Worm (Caenorhabditis elegans) whole organism, early embryonic: ENCODE data around the gene F49E2.5.

Experiments
- B0310.2 ChIP-seq: sonication (generic microtip); optimal IDR thresholded peaks from 2 replicates; lab custom pipeline; 2016; ENCODE audit warnings: mild to moderate bottlenecking, missing genetic modification characterization, missing compliant biosample characterization
- F13C5.2 ChIP-seq: sonication (generic microtip); optimal IDR thresholded peaks from 2 replicates; lab custom pipeline; 2017; ENCODE audit warnings: mild to moderate bottlenecking, missing genetic modification characterization, inconsistent platforms, missing compliant biosample characterization
- aly-1 ChIP-seq: sonication (generic microtip); optimal IDR thresholded peaks from 2 replicates; lab custom pipeline; 2016; ENCODE audit warnings: missing genetic modification characterization, missing compliant biosample characterization
- ama-1 ChIP-seq: fragments of 150-350 bp; optimal IDR thresholded peaks from 2 replicates; lab custom pipeline; 2014
- ceh-13 ChIP-seq: fragments of 200-800 bp; sonication (Bioruptor generic); optimal IDR thresholded peaks from 2 replicates; lab custom pipeline; 2018; ENCODE audit warnings: mild to moderate bottlenecking, missing genetic modification characterization, missing compliant biosample characterization
- ceh-36 ChIP-seq: sonication (generic microtip); optimal IDR thresholded peaks from 2 replicates; lab custom pipeline; 2016; ENCODE audit warnings: missing genetic modification characterization, inconsistent platforms, missing compliant biosample characterization
- ets-7 ChIP-seq: sonication (generic microtip); optimal IDR thresholded peaks from 2 replicates; lab custom pipeline; 2016; ENCODE audit warnings: missing genotype, missing genetic modification characterization, missing compliant biosample characterization
- flt-1 ChIP-seq: fragments of 200-800 bp; sonication (Bioruptor generic); IDR thresholded peaks from 2 replicates; pipeline ENCODE4 v1.3.6; 2022; ENCODE audit warnings: missing genetic modification characterization, missing compliant biosample characterization
- hmbx-1 ChIP-seq: sonication (generic microtip); optimal IDR thresholded peaks from 2 replicates; lab custom pipeline; 2016; ENCODE audit warnings: mild to moderate bottlenecking, missing genetic modification characterization, missing compliant biosample characterization
- hmg-4 ChIP-seq: fragments of 200-800 bp; sonication (Bioruptor generic); optimal IDR thresholded peaks from 2 replicates; lab custom pipeline; 2018; ENCODE audit warnings: mild to moderate bottlenecking, missing genetic modification characterization, missing compliant biosample characterization
- hnd-1 ChIP-seq: sonication (generic microtip); optimal IDR thresholded peaks from 2 replicates; lab custom pipeline; 2016; ENCODE audit warnings: missing genetic modification characterization, missing compliant biosample characterization
- pes-1 ChIP-seq: fragments of 200-800 bp; sonication (Bioruptor generic); IDR thresholded peaks from 2 replicates; pipeline ENCODE4 v1.3.6; 2022; ENCODE audit warnings: missing genetic modification reagents, missing genetic modification characterization, missing compliant biosample characterization
- scrt-1 ChIP-seq: fragments of 200-800 bp; sonication (Bioruptor generic); IDR thresholded peaks from 2 replicates; pipeline ENCODE4 v1.3.6; 2022; ENCODE audit warnings: missing genetic modification characterization, missing compliant biosample characterization
- sea-1 ChIP-seq: fragments of 200-800 bp; sonication (Bioruptor generic); conservative IDR thresholded peaks from 2 replicates; pipeline ENCODE4 v1.3.6; 2022; ENCODE audit warnings: missing genetic modification characterization, missing compliant biosample characterization
- tbx-11 ChIP-seq: fragments of 200-800 bp; sonication (Bioruptor generic); IDR thresholded peaks from 2 replicates; pipeline ENCODE4 v1.3.6; 2022; ENCODE audit warnings: missing genetic modification characterization, missing compliant biosample characterization
- tbx-37 ChIP-seq: fragments of 200-800 bp; sonication (Bioruptor generic); conservative IDR thresholded peaks from 2 replicates; pipeline ENCODE4 v1.3.6; 2022; ENCODE audit warnings: missing genetic modification reagents, missing genetic modification characterization, missing compliant biosample characterization
- tra-4 ChIP-seq: sonication (generic microtip); optimal IDR thresholded peaks from 2 replicates; lab custom pipeline; 2017; ENCODE audit warnings: missing genetic modification characterization, missing compliant biosample characterization

F49E2.5 gene

DNA sequence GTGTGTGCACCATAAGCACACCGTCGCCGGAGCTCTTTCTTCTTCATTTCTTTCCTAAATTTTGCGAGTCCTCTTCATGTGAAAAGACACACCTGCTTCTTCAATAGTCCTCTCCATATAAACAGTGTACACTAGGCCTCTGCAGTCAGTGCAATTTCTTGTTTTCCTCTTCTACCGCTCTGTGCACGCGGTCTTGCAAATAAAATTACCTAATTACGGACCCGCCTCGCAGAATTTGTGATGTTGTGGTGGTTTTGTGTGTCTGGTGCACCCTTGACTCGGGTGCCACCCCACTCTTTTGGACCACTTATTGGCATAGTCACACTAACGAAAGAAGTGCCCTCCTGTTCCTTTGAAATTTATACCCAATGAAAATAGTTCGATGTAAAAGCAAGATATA lies 33.5 kb upstream of the F49E2.5 start:
- TF ChIP-seq B0310.2, result no peak
- TF ChIP-seq ama-1, result no peak
- no peak for TF ChIP-seq hmbx-1
- TF ChIP-seq ceh-36 (tag; lab: Kevin White, UChicago), result no peak
- no peak for TF ChIP-seq tbx-11 (GFP tag; lab: Robert Waterston, UW)
- TF ChIP-seq tbx-37, result no peak
- TF ChIP-seq sea-1 (GFP tag; lab: Robert Waterston, UW), result no peak
- no peak for TF ChIP-seq pes-1 (GFP tag; lab: Robert Waterston, UW)
- no peak for TF ChIP-seq hmg-4 (GFP tag; lab: Kevin White, UChicago)
- no peak for TF ChIP-seq ceh-13
- no peak for TF ChIP-seq ets-7 (tag; lab: Kevin White, UChicago)
- no peak for TF ChIP-seq F13C5.2 (tag; lab: Kevin White, UChicago)
- no peak for TF ChIP-seq tra-4 (tag; lab: Kevin White, UChicago)
- no peak for TF ChIP-seq aly-1 (tag; lab: Kevin White, UChicago)
- TF ChIP-seq flt-1 (GFP tag; lab: Robert Waterston, UW), result no peak
- TF ChIP-seq scrt-1 (GFP tag; lab: Robert Waterston, UW), result no peak
- no peak for TF ChIP-seq hnd-1 (tag; lab: Kevin White, UChicago)

DNA sequence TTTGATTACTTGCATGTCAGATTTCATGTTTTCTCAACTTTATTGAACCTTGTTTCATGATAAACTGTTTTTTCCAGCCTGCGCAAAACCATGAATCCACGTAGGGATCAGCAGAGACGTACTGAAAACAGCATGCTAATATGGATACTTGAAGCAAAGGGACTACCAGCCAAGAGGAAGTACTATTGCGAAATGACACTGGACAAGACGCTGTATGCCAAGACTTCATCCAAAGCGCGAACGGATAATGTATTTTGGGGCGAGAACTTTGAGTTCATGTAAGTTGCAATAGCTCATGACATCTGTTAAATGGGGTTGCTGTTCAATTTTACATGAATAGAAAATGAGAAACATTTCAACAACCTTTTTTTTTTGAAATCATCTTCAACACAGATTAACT lies 33.0 kb upstream of the F49E2.5 start:
- TF ChIP-seq tra-4 (tag; lab: Kevin White, UChicago), result no peak
- TF ChIP-seq hmg-4 (GFP tag; lab: Kevin White, UChicago), result no peak
- no peak for TF ChIP-seq ceh-13
- TF ChIP-seq tbx-11 (GFP tag; lab: Robert Waterston, UW), result no peak
- no peak for TF ChIP-seq aly-1 (tag; lab: Kevin White, UChicago)
- no peak for TF ChIP-seq ama-1
- no peak for TF ChIP-seq ets-7 (tag; lab: Kevin White, UChicago)
- TF ChIP-seq tbx-37, result no peak
- no peak for TF ChIP-seq hnd-1 (tag; lab: Kevin White, UChicago)
- no peak for TF ChIP-seq hmbx-1
- no peak for TF ChIP-seq B0310.2
- no peak for TF ChIP-seq pes-1 (GFP tag; lab: Robert Waterston, UW)
- TF ChIP-seq scrt-1 (GFP tag; lab: Robert Waterston, UW), result no peak
- TF ChIP-seq ceh-36 (tag; lab: Kevin White, UChicago), result no peak
- TF ChIP-seq sea-1 (GFP tag; lab: Robert Waterston, UW), result no peak

DNA sequence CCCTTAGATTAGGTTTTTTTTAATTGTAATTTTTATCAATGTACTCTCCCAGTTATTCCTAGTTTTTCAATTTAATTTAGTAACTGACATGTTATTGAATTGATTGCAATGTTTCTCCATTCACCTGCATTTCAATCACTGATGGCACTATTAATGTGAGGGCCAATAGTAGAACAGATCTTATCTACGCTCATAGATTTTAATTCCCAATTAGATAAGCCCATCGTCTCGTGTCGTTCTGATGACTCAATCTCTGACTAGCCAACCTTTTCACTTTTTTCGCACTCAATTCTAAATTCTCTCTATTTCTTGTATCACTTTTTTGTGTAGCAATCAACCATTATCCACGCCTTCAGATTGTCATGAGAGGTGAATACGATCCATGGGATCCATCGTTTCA lies 31.0 kb upstream of the F49E2.5 start:
- TF ChIP-seq hmg-4 (GFP tag; lab: Kevin White, UChicago), result no peak
- TF ChIP-seq aly-1 (tag; lab: Kevin White, UChicago), result no peak
- TF ChIP-seq scrt-1 (GFP tag; lab: Robert Waterston, UW), result no peak
- TF ChIP-seq tbx-11 (GFP tag; lab: Robert Waterston, UW), result no peak
- TF ChIP-seq pes-1 (GFP tag; lab: Robert Waterston, UW), result no peak
- TF ChIP-seq ama-1, result no peak
- no peak for TF ChIP-seq B0310.2
- no peak for TF ChIP-seq tbx-37
- no peak for TF ChIP-seq hmbx-1
- no peak for TF ChIP-seq F13C5.2 (tag; lab: Kevin White, UChicago)
- no peak for TF ChIP-seq ceh-36 (tag; lab: Kevin White, UChicago)
- no peak for TF ChIP-seq ceh-13
- TF ChIP-seq flt-1 (GFP tag; lab: Robert Waterston, UW), result no peak
- no peak for TF ChIP-seq sea-1 (GFP tag; lab: Robert Waterston, UW)
- TF ChIP-seq ets-7 (tag; lab: Kevin White, UChicago), result no peak
- no peak for TF ChIP-seq hnd-1 (tag; lab: Kevin White, UChicago)
- no peak for TF ChIP-seq tra-4 (tag; lab: Kevin White, UChicago)

DNA sequence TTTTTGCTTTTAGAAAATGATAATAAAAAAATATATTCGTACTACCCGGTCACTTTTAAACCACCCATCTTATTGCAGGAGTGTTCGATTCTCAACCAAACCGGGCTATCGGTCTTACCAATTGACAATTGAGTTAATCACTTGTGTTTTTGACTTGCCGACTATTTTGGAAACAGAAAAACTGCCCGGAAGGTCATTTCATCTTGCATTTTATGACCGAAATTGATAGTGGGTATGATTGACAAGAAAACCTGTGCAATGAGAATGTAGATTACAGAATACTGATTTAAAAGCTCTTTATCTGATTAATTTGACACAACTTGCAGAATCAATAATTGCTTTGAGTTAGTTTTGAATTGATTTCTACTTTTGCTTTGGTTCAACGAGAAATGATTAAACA lies 26.3 kb upstream of the F49E2.5 start, which contains the start of gene C07B5.2:
Gene C07B5.2 (minus strand): TSS at position 101 of the 400 bp plus-strand sequence.
- TF ChIP-seq hmbx-1 (no peak), sea-1 (GFP tag; lab: Robert Waterston, UW) (no peak), ets-7 (tag; lab: Kevin White, UChicago) (no peak), flt-1 (GFP tag; lab: Robert Waterston, UW) (no peak), tbx-37 (no peak), B0310.2 (no peak), pes-1 (GFP tag; lab: Robert Waterston, UW) (no peak), aly-1 (tag; lab: Kevin White, UChicago) (no peak), hmg-4 (GFP tag; lab: Kevin White, UChicago) (no peak), tbx-11 (GFP tag; lab: Robert Waterston, UW) (no peak), tra-4 (tag; lab: Kevin White, UChicago) (no peak), F13C5.2 (tag; lab: Kevin White, UChicago) (no peak), ama-1 (no peak), ceh-36 (tag; lab: Kevin White, UChicago) (no peak)

DNA sequence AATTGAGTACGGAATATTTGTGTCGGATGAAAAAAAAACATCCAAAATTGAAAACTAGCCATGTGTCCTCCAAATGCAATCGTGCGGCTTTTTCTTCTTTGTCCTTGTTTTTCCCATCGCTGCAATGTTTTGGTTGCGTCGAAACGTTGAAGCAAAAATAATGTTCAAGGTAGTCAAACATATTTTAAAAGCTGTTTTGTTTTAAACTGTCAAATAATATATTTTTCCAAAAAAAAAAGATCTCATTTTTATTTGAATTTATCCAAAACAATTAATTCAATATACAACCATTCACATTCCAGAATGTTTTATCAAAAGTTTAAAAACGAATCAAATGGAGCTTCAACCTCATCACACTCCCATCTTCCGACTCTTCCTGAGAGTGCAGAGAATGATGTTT lies 24.7 kb upstream of the F49E2.5 start, which contains the start of gene C07B5.6:
Gene C07B5.6 (plus strand): TSS at position 301 of the 400 bp plus-strand sequence.
- TF ChIP-seq pes-1 (GFP tag; lab: Robert Waterston, UW) (no peak), tbx-11 (GFP tag; lab: Robert Waterston, UW) (no peak), aly-1 (tag; lab: Kevin White, UChicago) (no peak), ceh-36 (tag; lab: Kevin White, UChicago) (no peak), ets-7 (tag; lab: Kevin White, UChicago) (no peak)

DNA sequence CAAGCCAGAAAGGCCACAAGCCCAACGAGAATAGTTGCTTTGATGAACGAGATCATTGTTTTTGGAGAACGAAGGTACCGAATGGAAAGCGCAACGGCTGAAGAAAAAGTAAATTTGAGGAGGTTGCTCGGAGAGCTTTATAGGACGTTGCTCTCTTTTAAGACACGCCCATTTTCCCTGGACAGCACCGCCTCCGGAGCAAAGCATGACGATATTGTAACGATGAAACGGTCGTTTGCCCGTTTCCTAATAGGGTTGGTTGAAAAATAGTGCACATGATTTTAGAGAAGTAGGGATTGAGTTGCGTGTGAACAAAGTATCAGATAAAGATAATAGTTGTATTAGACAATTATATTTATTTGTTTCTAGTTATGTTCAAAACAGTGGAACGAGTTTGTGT lies 20.3 kb upstream of the F49E2.5 start, which contains the start of gene C07B5.3:
Gene C07B5.3 (minus strand): TSS at position 101 of the 400 bp plus-strand sequence.
- no peak for TF ChIP-seq ets-7 (tag; lab: Kevin White, UChicago)
- TF ChIP-seq tbx-37, result no peak
- no peak for TF ChIP-seq tbx-11 (GFP tag; lab: Robert Waterston, UW)
- TF ChIP-seq F13C5.2 (tag; lab: Kevin White, UChicago), result no peak
- TF ChIP-seq B0310.2, result no peak
- no peak for TF ChIP-seq hmbx-1

DNA sequence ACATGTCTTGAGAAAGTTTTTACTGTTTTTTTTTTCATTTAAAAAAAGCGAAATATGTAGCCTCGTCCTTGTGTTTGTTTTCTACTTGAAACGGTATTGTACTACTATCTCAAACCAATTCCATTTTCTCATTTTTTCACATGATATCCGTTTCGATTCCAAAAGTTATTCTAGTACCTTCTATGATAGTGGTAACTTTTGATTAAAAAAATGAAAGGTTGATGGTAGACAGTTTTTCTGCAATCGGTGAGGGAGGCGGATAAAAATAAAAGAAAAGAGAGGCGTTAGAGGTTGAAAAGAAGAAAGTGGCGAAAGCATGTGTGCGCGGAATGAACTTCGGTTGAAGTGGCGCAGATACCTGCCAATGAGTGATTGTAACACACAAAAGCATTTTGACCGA lies 15.6 kb upstream of the F49E2.5 start:
- no peak for TF ChIP-seq ama-1
- no peak for TF ChIP-seq flt-1 (GFP tag; lab: Robert Waterston, UW)
- TF ChIP-seq ceh-36 (tag; lab: Kevin White, UChicago), result no peak
